Fruit fly (Drosophila melanogaster) Kc167 (cell line): ENCODE results near the gene CG17544.
A peak's percentile ranks its signal among the peaks of the same experiment; 100 is the strongest.

ENCODE experiments used
- Myc ChIP-seq: fragments of >200 bp; optimal IDR thresholded peaks from 2 replicates; lab custom pipeline; 2017; ENCODE audit warnings: missing external identifiers
- Sin3A ChIP-seq: fragments of >200 bp; optimal IDR thresholded peaks from 2 replicates; lab custom pipeline; 2018; ENCODE audit warnings: missing external identifiers
- psq ChIP-seq: fragments of >200 bp; optimal IDR thresholded peaks from 2 replicates; lab custom pipeline; 2017; ENCODE audit warnings: missing external identifiers

DNA sequence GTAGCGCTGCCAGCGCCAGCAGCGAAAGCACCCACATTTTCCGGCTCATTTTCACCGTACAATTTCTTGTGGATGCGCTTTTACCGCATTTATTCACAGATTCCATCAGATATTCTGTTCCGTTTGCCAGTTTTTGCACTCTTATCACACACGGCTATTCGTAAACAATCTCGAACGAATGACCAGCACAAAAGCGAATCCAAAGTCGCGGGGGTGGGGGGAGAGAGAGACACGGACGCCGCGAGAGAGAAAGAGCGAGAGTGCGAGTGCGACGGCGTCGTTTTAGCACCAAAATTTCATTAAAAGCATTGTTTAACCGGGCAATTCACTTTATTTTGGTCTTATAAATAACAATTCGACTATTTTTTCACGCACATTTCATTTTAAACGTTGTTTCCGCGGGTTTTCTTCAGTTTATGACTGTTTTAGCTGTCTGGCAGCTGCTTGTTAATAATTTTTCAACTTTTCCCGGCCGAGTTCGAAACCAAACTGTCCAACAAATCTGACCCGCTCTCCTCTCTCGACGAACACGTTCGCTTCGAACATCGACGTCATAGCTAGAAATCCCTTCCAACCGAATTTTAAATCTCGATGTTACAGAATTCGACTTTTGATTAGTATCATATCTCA is 35.4 kb downstream of the CG17544 start, which contains the start of gene dnt:
- TF ChIP-seq psq (lab: Kevin White, UChicago) = peak; percentile 71
- TF ChIP-seq Sin3A (lab: Kevin White, UChicago) = no peak
- TF ChIP-seq Myc = no peak
